Worm (Caenorhabditis elegans) whole organism, young adult: ENCODE results near the gene dct-6.

Source experiments
- B0035.1 ChIP-seq: sonication (generic microtip); optimal IDR thresholded peaks from 2 replicates; lab custom pipeline; 2016; ENCODE audit warnings: missing genetic modification characterization, mild to moderate bottlenecking, missing compliant biosample characterization, missing genotype, missing genetic modification reagents
- F10E7.11 ChIP-seq: sonication (generic microtip); optimal IDR thresholded peaks from 2 replicates; lab custom pipeline; 2017; ENCODE audit warnings: mild to moderate bottlenecking, missing genetic modification characterization, moderate library complexity, missing compliant biosample characterization
- F33H1.4 ChIP-seq: fragments of 200-800 bp; sonication (Bioruptor generic); IDR thresholded peaks from 2 replicates; pipeline ENCODE4 v1.3.6; 2022; ENCODE audit warnings: missing genetic modification reagents, missing genetic modification characterization, missing compliant biosample characterization
- F52B5.7 ChIP-seq: sonication (generic microtip); optimal IDR thresholded peaks from 2 replicates; lab custom pipeline; 2016; ENCODE audit warnings: mild to moderate bottlenecking, missing genetic modification characterization, missing compliant biosample characterization
- K11D2.4 ChIP-seq: fragments of 200-800 bp; sonication (Bioruptor generic); IDR thresholded peaks from 2 replicates; pipeline ENCODE4 v1.3.6; 2022; ENCODE audit warnings: missing genetic modification reagents, missing genetic modification characterization, missing compliant biosample characterization
- Y56A3A.18 ChIP-seq: fragments of 200-800 bp; sonication (Bioruptor generic); IDR thresholded peaks from 2 replicates; pipeline ENCODE4 v1.3.6; 2022; ENCODE audit warnings: missing genetic modification reagents, missing genetic modification characterization, missing compliant biosample characterization
- Y67H2A.10 ChIP-seq: fragments of 200-800 bp; sonication (Bioruptor generic); conservative IDR thresholded peaks from 2 replicates; pipeline ENCODE4 v1.3.6; 2022; ENCODE audit warnings: missing genetic modification reagents, missing genetic modification characterization, missing compliant biosample characterization
- ZK185.1 ChIP-seq: sonication (generic microtip); optimal IDR thresholded peaks from 2 replicates; lab custom pipeline; 2016; ENCODE audit warnings: mild to moderate bottlenecking, missing genetic modification characterization, missing compliant biosample characterization; ENCODE audit not compliant: poor library complexity, severe bottlenecking
- ama-1 ChIP-seq, 3 experiments: fragments of 150-350 bp in 1 of 3; sonication (generic microtip) in 2 of 3; optimal IDR thresholded peaks; 2 replicates each; lab custom pipeline; 2014 to 2018; ENCODE audit warnings: missing biosample characterization in 2 of 3, missing genetic modification characterization in 2 of 3, missing genetic modification reagents in 2 of 3
- attf-3 ChIP-seq: fragments of 200-800 bp; sonication (Bioruptor generic); conservative IDR thresholded peaks from 2 replicates; pipeline ENCODE4 v1.3.6; 2022; ENCODE audit warnings: missing genetic modification reagents, missing genetic modification characterization, missing compliant biosample characterization
- attf-6 ChIP-seq: fragments of 200-800 bp; sonication (Bioruptor generic); IDR thresholded peaks from 2 replicates; pipeline ENCODE4 v1.3.6; 2022; ENCODE audit warnings: missing genetic modification reagents, missing genetic modification characterization, missing compliant biosample characterization
- bed-2 ChIP-seq: fragments of 200-800 bp; sonication (Bioruptor generic); IDR thresholded peaks from 2 replicates; pipeline ENCODE4 v1.3.6; 2022; ENCODE audit warnings: missing genetic modification reagents, missing genetic modification characterization, missing compliant biosample characterization
- ccch-3 ChIP-seq: fragments of 200-800 bp; sonication (Bioruptor generic); optimal IDR thresholded peaks from 2 replicates; lab custom pipeline; 2018; ENCODE audit warnings: mild to moderate bottlenecking, missing genetic modification characterization, missing compliant biosample characterization
- cebp-1 ChIP-seq, 2 experiments: fragments of 200-800 bp in 1 of 2; sonication (Bioruptor generic) in 1 of 2; sonication (generic microtip) in 1 of 2; IDR thresholded peaks in 1 of 2; optimal IDR thresholded peaks in 1 of 2; 2 replicates each; pipeline versions ENCODE4 v1.3.6 to Lab custom; 2017 to 2022; ENCODE audit warnings: missing compliant biosample characterization in 2 of 2, missing genetic modification characterization in 2 of 2, mild to moderate bottlenecking in 1 of 2, missing genetic modification reagents in 1 of 2, moderate library complexity in 1 of 2
- ceh-100 ChIP-seq: fragments of 200-800 bp; sonication (Bioruptor generic); IDR thresholded peaks from 2 replicates; pipeline ENCODE4 v1.3.6; 2022; ENCODE audit warnings: missing genetic modification reagents, missing genetic modification characterization, missing compliant biosample characterization
- ceh-40 ChIP-seq: fragments of 200-800 bp; sonication (Bioruptor generic); IDR thresholded peaks from 2 replicates; pipeline ENCODE4 v1.3.6; 2022; ENCODE audit warnings: missing genetic modification characterization, missing compliant biosample characterization
- ceh-79 ChIP-seq: sonication (generic microtip); optimal IDR thresholded peaks from 2 replicates; lab custom pipeline; 2017; ENCODE audit warnings: mild to moderate bottlenecking, missing genetic modification characterization, missing compliant biosample characterization
- chd-7 ChIP-seq: sonication (generic microtip); optimal IDR thresholded peaks from 2 replicates; lab custom pipeline; 2016; ENCODE audit warnings: mild to moderate bottlenecking, missing genetic modification characterization, moderate library complexity, missing compliant biosample characterization
- die-1 ChIP-seq: sonication (generic microtip); optimal IDR thresholded peaks from 2 replicates; lab custom pipeline; 2016; ENCODE audit warnings: missing genotype, mild to moderate bottlenecking, missing genetic modification characterization, missing compliant biosample characterization
- dpl-1 ChIP-seq: fragments of 150-350 bp; optimal IDR thresholded peaks from 2 replicates; lab custom pipeline; 2014; ENCODE audit warnings: missing biosample characterization, missing genetic modification reagents, missing genetic modification characterization
- egl-44 ChIP-seq: fragments of 200-800 bp; sonication (Bioruptor generic); IDR thresholded peaks from 2 replicates; pipeline ENCODE4 v1.3.6; 2022; ENCODE audit warnings: missing genetic modification reagents, missing genetic modification characterization, missing compliant biosample characterization
- hlh-26 ChIP-seq: fragments of 200-800 bp; sonication (Bioruptor generic); conservative IDR thresholded peaks from 2 replicates; pipeline ENCODE4 v1.3.6; 2022; ENCODE audit warnings: missing genetic modification reagents, missing genetic modification characterization, missing compliant biosample characterization
- hmg-1.2 ChIP-seq: fragments of 200-800 bp; sonication (Bioruptor generic); IDR thresholded peaks from 2 replicates; pipeline ENCODE4 v1.3.6; 2022; ENCODE audit warnings: missing genetic modification reagents, missing genetic modification characterization, missing compliant biosample characterization
- let-526 ChIP-seq: fragments of 200-800 bp; sonication (Bioruptor generic); IDR thresholded peaks from 2 replicates; pipeline ENCODE4 v1.3.6; 2022; ENCODE audit warnings: missing genetic modification reagents, missing genetic modification characterization, missing compliant biosample characterization
- lin-26 ChIP-seq: fragments of 200-800 bp; sonication (Bioruptor generic); IDR thresholded peaks from 2 replicates; pipeline ENCODE4 v1.3.6; 2022; ENCODE audit warnings: missing genetic modification reagents, missing genetic modification characterization, missing compliant biosample characterization
- lin-54 ChIP-seq: fragments of 200-800 bp; sonication (Bioruptor generic); optimal IDR thresholded peaks from 2 replicates; lab custom pipeline; 2018; ENCODE audit warnings: mild to moderate bottlenecking, missing genetic modification characterization, missing compliant biosample characterization
- madf-3 ChIP-seq: fragments of 200-800 bp; sonication (Bioruptor generic); IDR thresholded peaks from 2 replicates; pipeline ENCODE4 v1.3.6; 2022; ENCODE audit warnings: missing genetic modification reagents, missing genetic modification characterization, missing compliant biosample characterization
- madf-6 ChIP-seq: fragments of 200-800 bp; sonication (Bioruptor generic); IDR thresholded peaks from 2 replicates; pipeline ENCODE4 v1.3.6; 2022; ENCODE audit warnings: missing genetic modification reagents, missing genetic modification characterization, missing compliant biosample characterization
- madf-8 ChIP-seq: fragments of 200-800 bp; sonication (Bioruptor generic); conservative IDR thresholded peaks from 2 replicates; pipeline ENCODE4 v1.3.6; 2022; ENCODE audit warnings: missing genetic modification reagents, missing genetic modification characterization, missing compliant biosample characterization
- mxl-1 ChIP-seq: sonication (generic microtip); optimal IDR thresholded peaks from 2 replicates; lab custom pipeline; 2016; ENCODE audit warnings: missing genetic modification characterization, missing compliant biosample characterization
- nfya-1 ChIP-seq: sonication (generic microtip); optimal IDR thresholded peaks from 2 replicates; lab custom pipeline; 2017; ENCODE audit warnings: antibody characterized with exemption, missing compliant biosample characterization, missing genetic modification characterization, borderline replicate concordance; ENCODE audit not compliant: insufficient read depth
- nfyb-1 ChIP-seq: fragments of 200-800 bp; sonication (Bioruptor generic); IDR thresholded peaks from 2 replicates; pipeline ENCODE4 v1.3.6; 2022; ENCODE audit warnings: missing genetic modification reagents, missing genetic modification characterization, missing compliant biosample characterization
- nhr-179 ChIP-seq: sonication (generic microtip); optimal IDR thresholded peaks from 2 replicates; lab custom pipeline; 2016; ENCODE audit warnings: mild to moderate bottlenecking, missing genetic modification characterization, missing compliant biosample characterization
- nhr-27 ChIP-seq: fragments of 200-800 bp; sonication (Bioruptor generic); optimal IDR thresholded peaks from 2 replicates; lab custom pipeline; 2018; ENCODE audit warnings: mild to moderate bottlenecking, missing genetic modification characterization, moderate library complexity, missing compliant biosample characterization
- pbrm-1 ChIP-seq: fragments of 200-800 bp; sonication (Bioruptor generic); IDR thresholded peaks from 2 replicates; pipeline ENCODE4 v1.3.6; 2022; ENCODE audit warnings: missing genetic modification reagents, missing genetic modification characterization, missing compliant biosample characterization
- pha-4 ChIP-seq: fragments of 150-350 bp; sonication (generic microtip); optimal IDR thresholded peaks from 2 replicates; lab custom pipeline; 2014; ENCODE audit warnings: missing biosample characterization, missing genetic modification reagents, missing genetic modification characterization
- rcor-1 ChIP-seq: fragments of 200-800 bp; sonication (Bioruptor generic); IDR thresholded peaks from 2 replicates; pipeline ENCODE4 v1.3.6; 2022; ENCODE audit warnings: missing genetic modification reagents, missing genetic modification characterization, missing compliant biosample characterization
- sdz-38 ChIP-seq: sonication (generic microtip); optimal IDR thresholded peaks from 2 replicates; lab custom pipeline; 2016; ENCODE audit warnings: missing genotype, missing genetic modification characterization, missing compliant biosample characterization
- somi-1 ChIP-seq: fragments of 200-800 bp; sonication (Bioruptor generic); optimal IDR thresholded peaks from 2 replicates; lab custom pipeline; 2018; ENCODE audit warnings: mild to moderate bottlenecking, missing genetic modification characterization, missing compliant biosample characterization
- tbp1 ChIP-seq: fragments of 200-800 bp; sonication (Bioruptor generic); optimal IDR thresholded peaks from 2 replicates; lab custom pipeline; 2018; ENCODE audit warnings: mild to moderate bottlenecking, missing genetic modification characterization, missing compliant biosample characterization
- tbx-9 ChIP-seq: sonication (generic microtip); optimal IDR thresholded peaks from 2 replicates; lab custom pipeline; 2016; ENCODE audit warnings: borderline replicate concordance, missing genetic modification characterization, inconsistent platforms, missing compliant biosample characterization
- tlf-1 ChIP-seq: fragments of 200-800 bp; sonication (Bioruptor generic); optimal IDR thresholded peaks from 2 replicates; lab custom pipeline; 2018; ENCODE audit warnings: mild to moderate bottlenecking, missing genetic modification characterization, missing compliant biosample characterization
- unc-130 ChIP-seq: sonication (generic microtip); optimal IDR thresholded peaks from 2 replicates; lab custom pipeline; 2016; ENCODE audit warnings: missing genetic modification reagents, missing genetic modification characterization, missing compliant biosample characterization
- ztf-18 ChIP-seq: sonication (generic microtip); optimal IDR thresholded peaks from 2 replicates; lab custom pipeline; 2016; ENCODE audit warnings: missing genotype, mild to moderate bottlenecking, missing genetic modification characterization, missing compliant biosample characterization
- ztf-22 ChIP-seq: fragments of 200-800 bp; sonication (Bioruptor generic); optimal IDR thresholded peaks from 2 replicates; lab custom pipeline; 2018; ENCODE audit warnings: mild to moderate bottlenecking, missing genetic modification characterization, moderate library complexity, missing compliant biosample characterization
- ztf-26 ChIP-seq: sonication (generic microtip); optimal IDR thresholded peaks from 2 replicates; lab custom pipeline; 2017; ENCODE audit warnings: missing genetic modification characterization, missing compliant biosample characterization
- ztf-6 ChIP-seq: fragments of 200-800 bp; sonication (Bioruptor generic); IDR thresholded peaks from 2 replicates; pipeline ENCODE4 v1.3.6; 2022; ENCODE audit warnings: missing genetic modification reagents, missing genetic modification characterization, missing compliant biosample characterization

dct-6 gene

ce11 chrIII:5938013-5938412 lies 28.2 kb upstream of the dct-6 start (continued):
- no peak for TF ChIP-seq hmg-1.2 (GFP tag; lab: Robert Waterston, UW)
- no peak for TF ChIP-seq ama-1 (optimal IDR thresholded peaks at IDR 0.05; lab: Kevin White, UChicago)
- TF ChIP-seq ama-1 (GFP tag; optimal IDR thresholded peaks at IDR 0.05; lab: Kevin White, UChicago) = no peak
- TF ChIP-seq madf-3 (GFP tag; lab: Robert Waterston, UW) = no peak
- TF ChIP-seq pha-4 (tag; lab: Kevin White, UChicago) = no peak
- TF ChIP-seq nfya-1 (tag; lab: Kevin White, UChicago) = no peak
- no peak for TF ChIP-seq F52B5.7 (tag; lab: Kevin White, UChicago)
- no peak for TF ChIP-seq ceh-40
- TF ChIP-seq tbx-9 (tag; lab: Kevin White, UChicago) = no peak
- TF ChIP-seq Y56A3A.18 = no peak
- TF ChIP-seq nhr-179 (tag; lab: Kevin White, UChicago) = no peak
- no peak for TF ChIP-seq bed-2 (GFP tag; lab: Robert Waterston, UW)
- no peak for TF ChIP-seq nfyb-1 (GFP tag; lab: Robert Waterston, UW)
- TF ChIP-seq ceh-79 (tag; lab: Kevin White, UChicago) = no peak
- TF ChIP-seq B0035.1 = no peak
- TF ChIP-seq F33H1.4 = no peak
- TF ChIP-seq lin-54 = no peak
- TF ChIP-seq ztf-18 (tag; lab: Kevin White, UChicago) = no peak
- TF ChIP-seq attf-3 = no peak
- no peak for TF ChIP-seq ztf-6
- TF ChIP-seq chd-7 (tag; lab: Kevin White, UChicago) = peak; percentile 29
- no peak for TF ChIP-seq nhr-27
- no peak for TF ChIP-seq mxl-1 (tag; lab: Kevin White, UChicago)
- TF ChIP-seq die-1 (tag; lab: Kevin White, UChicago) = peak; percentile 36

ce11 chrIII:5938790-5939452 lies 27.3 kb upstream of the dct-6 start:
- TF ChIP-seq ceh-100 (GFP tag; lab: Robert Waterston, UW) = no peak
- peak; percentile 88 for TF ChIP-seq madf-8 (GFP tag; lab: Robert Waterston, UW)
- TF ChIP-seq Y67H2A.10 (GFP tag; lab: Robert Waterston, UW) = peak; percentile 71
- no peak for TF ChIP-seq F52B5.7 (tag; lab: Kevin White, UChicago)
- TF ChIP-seq lin-26 (GFP tag; lab: Robert Waterston, UW) = no peak
- no peak for TF ChIP-seq attf-6 (GFP tag; lab: Robert Waterston, UW)
- TF ChIP-seq let-526 (GFP tag; lab: Robert Waterston, UW) = no peak
- TF ChIP-seq unc-130 (GFP tag; lab: Kevin White, UChicago) = peak; percentile 75
- peak; percentile 70 for TF ChIP-seq tlf-1 (GFP tag; lab: Kevin White, UChicago)
- no peak for TF ChIP-seq ceh-40
- no peak for TF ChIP-seq nhr-27
- TF ChIP-seq K11D2.4 (GFP tag; lab: Robert Waterston, UW) = no peak
- no peak for TF ChIP-seq hlh-26 (GFP tag; lab: Robert Waterston, UW)
- TF ChIP-seq rcor-1 = peak; percentile 64
- TF ChIP-seq cebp-1 (GFP tag; IDR thresholded peaks at IDR 0.05; lab: Robert Waterston, UW) = peak; percentile 64; the same call in 1 of the 2 replicates
- no peak for TF ChIP-seq cebp-1 (tag; optimal IDR thresholded peaks at IDR 0.05; lab: Kevin White, UChicago)
- peak; percentile 37; the same call in 1 of the 2 replicates for TF ChIP-seq hmg-1.2 (GFP tag; lab: Robert Waterston, UW)
- TF ChIP-seq ztf-26 (tag; lab: Kevin White, UChicago) = no peak
- TF ChIP-seq F10E7.11 = no peak
- TF ChIP-seq egl-44 (GFP tag; lab: Robert Waterston, UW) = no peak
- TF ChIP-seq sdz-38 (tag; lab: Kevin White, UChicago) = no peak
- no peak for TF ChIP-seq tbp1
- TF ChIP-seq dpl-1 = peak; percentile 75
- peak; percentile 95; the same call in 1 of the 2 replicates for TF ChIP-seq madf-6 (GFP tag; lab: Robert Waterston, UW)
- peak; percentile 53 for TF ChIP-seq pbrm-1
- no peak for TF ChIP-seq somi-1 (GFP tag; lab: Kevin White, UChicago)
- TF ChIP-seq attf-3 = no peak
- TF ChIP-seq ZK185.1 (tag; lab: Kevin White, UChicago) = no peak
- TF ChIP-seq ztf-22 (GFP tag; lab: Kevin White, UChicago) = no peak
- TF ChIP-seq ccch-3 (GFP tag; lab: Kevin White, UChicago) = no peak
